Fruit fly (Drosophila melanogaster): ENCODE results near the gene CG9855.

DNA sequence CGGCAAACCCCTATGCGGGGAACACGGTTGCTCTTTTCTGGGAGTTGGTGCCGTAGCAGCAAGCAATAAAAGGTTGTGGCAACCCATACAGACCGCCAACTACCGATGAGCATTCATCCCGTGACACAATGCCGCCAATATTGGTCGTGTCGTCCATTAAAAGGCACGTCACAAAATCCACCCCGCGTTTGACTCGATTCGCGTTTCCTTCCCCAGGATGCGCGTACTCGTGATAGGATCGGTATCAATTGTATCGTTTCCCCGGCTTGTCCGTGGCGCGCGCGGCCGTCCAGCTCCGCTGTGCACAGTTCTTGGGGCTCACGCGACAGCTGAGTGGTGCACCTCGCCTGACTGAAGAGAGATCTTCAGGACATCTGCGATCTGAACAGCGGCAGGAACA, 47.5 kb downstream of the CG9855 start:
- TF ChIP-seq CTCF (optimal IDR thresholded peaks at IDR 0.05) (no peak), CG8478 (optimal IDR thresholded peaks at IDR 0.05) (no peak)

Data from S2 (cell line).